Fruit fly (Drosophila melanogaster) whole organism, embryonic: ENCODE results near the gene Ppm1.

Experiments
- Abd-B ChIP-seq: fragments of 200-800 bp; sonication (Bioruptor generic); optimal IDR thresholded peaks from 2 replicates; lab custom pipeline; 2018; ENCODE audit warnings: missing biosample characterization, mild to moderate bottlenecking, missing genetic modification characterization, moderate library complexity
- Bgb ChIP-seq: fragments of 200-800 bp; sonication (Bioruptor generic); IDR thresholded peaks from 2 replicates; pipeline ENCODE4 v1.3.6; 2022; ENCODE audit warnings: missing biosample characterization, missing genetic modification characterization; ENCODE audit not compliant: partially characterized antibody
- CG10209 ChIP-seq: fragments of 200-800 bp; sonication (Bioruptor generic); optimal IDR thresholded peaks from 3 replicates; lab custom pipeline; 2017; ENCODE audit warnings: missing biosample characterization, mild to moderate bottlenecking, missing genetic modification characterization, missing genetic modification reagents
- CG12744 ChIP-seq: fragments of 200-800 bp; sonication (Bioruptor generic); optimal IDR thresholded peaks from 2 replicates; lab custom pipeline; 2016; ENCODE audit warnings: missing biosample characterization, missing genetic modification characterization
- CG14710 ChIP-seq: fragments of 200-800 bp; sonication (Bioruptor generic); optimal IDR thresholded peaks from 3 replicates; lab custom pipeline; 2019; ENCODE audit warnings: missing biosample characterization, mild to moderate bottlenecking, missing genetic modification characterization, moderate library complexity
- CG15479 ChIP-seq: fragments of 200-800 bp; sonication (Bioruptor generic); optimal IDR thresholded peaks from 3 replicates; lab custom pipeline; 2019; ENCODE audit warnings: missing biosample characterization, mild to moderate bottlenecking, missing genetic modification characterization, moderate library complexity
- CG15601 ChIP-seq: fragments of 200-800 bp; sonication (Bioruptor generic); optimal IDR thresholded peaks from 3 replicates; lab custom pipeline; 2019; ENCODE audit warnings: missing biosample characterization, mild to moderate bottlenecking, missing genetic modification characterization, moderate library complexity
- CG17361 ChIP-seq: fragments of 200-800 bp; sonication (Bioruptor generic); IDR thresholded peaks from 3 replicates; pipeline ENCODE4 v1.3.6; 2022; ENCODE audit warnings: missing biosample characterization, missing genetic modification characterization
- CG18262 ChIP-seq: fragments of 200-800 bp; optimal IDR thresholded peaks from 3 replicates; lab custom pipeline; 2019; ENCODE audit warnings: missing biosample characterization, mild to moderate bottlenecking, missing genetic modification characterization, moderate library complexity
- CG18476 ChIP-seq: fragments of 200-800 bp; sonication (Bioruptor generic); optimal IDR thresholded peaks from 2 replicates; lab custom pipeline; 2016; ENCODE audit warnings: missing biosample characterization, mild to moderate bottlenecking, missing genetic modification characterization
- CG2202 ChIP-seq: fragments of 200-800 bp; sonication (Bioruptor generic); optimal IDR thresholded peaks from 2 replicates; lab custom pipeline; 2018; ENCODE audit warnings: missing biosample characterization, mild to moderate bottlenecking, missing genetic modification characterization
- CG32532 ChIP-seq: fragments of 200-800 bp; sonication (Bioruptor generic); IDR thresholded peaks from 2 replicates; pipeline ENCODE4 v1.3.6; 2022; ENCODE audit warnings: missing biosample characterization, missing genetic modification characterization
- CG3847 ChIP-seq: fragments of 200-800 bp; sonication (Bioruptor generic); IDR thresholded peaks from 2 replicates; pipeline ENCODE4 v1.3.6; 2022; ENCODE audit warnings: missing biosample characterization, missing genetic modification characterization
- CG4404 ChIP-seq: fragments of 200-800 bp; sonication (Bioruptor generic); IDR thresholded peaks from 2 replicates; pipeline ENCODE4 v1.3.6; 2022; ENCODE audit warnings: missing biosample characterization, missing genetic modification characterization
- CG7372 ChIP-seq: fragments of 200-800 bp; sonication (Bioruptor generic); IDR thresholded peaks from 2 replicates; pipeline ENCODE4 v1.3.6; 2022; ENCODE audit warnings: missing biosample characterization, missing genetic modification characterization
- CG7928 ChIP-seq: fragments of 200-800 bp; sonication (Bioruptor generic); optimal IDR thresholded peaks from 2 replicates; lab custom pipeline; 2017; ENCODE audit warnings: missing biosample characterization, mild to moderate bottlenecking, missing genetic modification characterization
- CG7987 ChIP-seq: fragments of 200-800 bp; sonication (Bioruptor generic); optimal IDR thresholded peaks from 2 replicates; lab custom pipeline; 2018; ENCODE audit warnings: missing biosample characterization, mild to moderate bottlenecking, missing genetic modification characterization, moderate library complexity
- CG8089 ChIP-seq: fragments of 200-800 bp; sonication (Bioruptor generic); optimal IDR thresholded peaks from 3 replicates; lab custom pipeline; 2016; ENCODE audit warnings: missing biosample characterization, missing genetic modification characterization
- CG8290 ChIP-seq, 3 experiments: fragments of 200-800 bp; sonication (Bioruptor generic); optimal IDR thresholded peaks; 2 replicates each; lab custom pipeline; 2016 to 2019; ENCODE audit warnings: missing biosample characterization in 3 of 3, missing genetic modification characterization in 3 of 3, mild to moderate bottlenecking in 2 of 3, moderate library complexity in 1 of 3
- Dad ChIP-seq: fragments of 200-800 bp; sonication (Bioruptor generic); optimal IDR thresholded peaks from 3 replicates; lab custom pipeline; 2016; ENCODE audit warnings: missing biosample characterization, missing genetic modification characterization
- Dp ChIP-seq: fragments of 200-800 bp; sonication (Bioruptor generic); optimal IDR thresholded peaks from 2 replicates; lab custom pipeline; 2018; ENCODE audit warnings: missing biosample characterization, mild to moderate bottlenecking, missing genetic modification characterization, moderate library complexity
- ERR ChIP-seq: fragments of 200-800 bp; sonication (Bioruptor generic); optimal IDR thresholded peaks from 2 replicates; lab custom pipeline; 2016; ENCODE audit warnings: missing biosample characterization, missing genetic modification characterization
- Fer1 ChIP-seq: fragments of 200-800 bp; sonication (Bioruptor generic); optimal IDR thresholded peaks from 2 replicates; lab custom pipeline; 2017; ENCODE audit warnings: missing biosample characterization, mild to moderate bottlenecking, missing genetic modification characterization
- Lhr ChIP-seq: fragments of 200-800 bp; sonication (Bioruptor generic); optimal IDR thresholded peaks from 3 replicates; lab custom pipeline; 2017; ENCODE audit warnings: mild to moderate bottlenecking, missing biosample characterization, missing genetic modification reagents, missing genetic modification characterization
- MESR4 ChIP-seq: fragments of 200-800 bp; sonication (Bioruptor generic); optimal IDR thresholded peaks from 2 replicates; lab custom pipeline; 2018; ENCODE audit warnings: missing biosample characterization, mild to moderate bottlenecking, missing genetic modification characterization, moderate library complexity
- NfI ChIP-seq: fragments of 200-800 bp; sonication (Bioruptor generic); optimal IDR thresholded peaks from 3 replicates; lab custom pipeline; 2018; ENCODE audit warnings: missing biosample characterization, mild to moderate bottlenecking, missing genetic modification characterization, moderate library complexity
- Ravus ChIP-seq: fragments of 200-800 bp; sonication (Bioruptor generic); IDR thresholded peaks from 2 replicates; pipeline ENCODE4 v1.3.6; 2022; ENCODE audit warnings: missing biosample characterization, missing genetic modification characterization
- Tbp ChIP-seq: fragments of >200 bp; optimal IDR thresholded peaks from 2 replicates; lab custom pipeline; 2018; ENCODE audit warnings: missing biosample characterization, missing genetic modification characterization
- Xbp1 ChIP-seq: fragments of 200-800 bp; sonication (Bioruptor generic); optimal IDR thresholded peaks from 3 replicates; lab custom pipeline; 2016; ENCODE audit warnings: missing biosample characterization, mild to moderate bottlenecking, missing genetic modification characterization
- Xrp1 ChIP-seq: fragments of 200-800 bp; sonication (Bioruptor generic); IDR thresholded peaks from 2 replicates; pipeline ENCODE4 v1.3.6; 2022; ENCODE audit warnings: missing biosample characterization, missing genetic modification characterization
- amos ChIP-seq: fragments of 200-800 bp; sonication (Bioruptor generic); IDR thresholded peaks from 2 replicates; pipeline ENCODE4 v1.3.6; 2022; ENCODE audit warnings: missing biosample characterization, missing genetic modification characterization; ENCODE audit not compliant: partially characterized antibody
- ase ChIP-seq: fragments of 200-800 bp; sonication (Bioruptor generic); IDR thresholded peaks from 3 replicates; pipeline ENCODE4 v1.3.6; 2022; ENCODE audit warnings: missing biosample characterization, missing genetic modification characterization
- bab2 ChIP-seq: fragments of 200-800 bp; sonication (Bioruptor generic); optimal IDR thresholded peaks from 2 replicates; lab custom pipeline; 2016; ENCODE audit warnings: missing biosample characterization, missing genetic modification characterization
- bowl ChIP-seq: fragments of 200-800 bp; sonication (Bioruptor generic); IDR thresholded peaks from 2 replicates; pipeline ENCODE4 v1.3.6; 2022; ENCODE audit warnings: missing biosample characterization, missing genetic modification characterization
- chif ChIP-seq, 2 experiments: fragments of 200-800 bp; sonication (Bioruptor generic); optimal IDR thresholded peaks; 3 replicates each; lab custom pipeline; 2016; ENCODE audit warnings: missing biosample characterization in 2 of 2, missing genetic modification characterization in 2 of 2
- ems ChIP-seq: fragments of 200-800 bp; sonication (Bioruptor generic); optimal IDR thresholded peaks from 3 replicates; lab custom pipeline; 2016; ENCODE audit warnings: missing biosample characterization, missing genetic modification characterization
- grau ChIP-seq: fragments of 200-800 bp; optimal IDR thresholded peaks from 3 replicates; lab custom pipeline; 2019; ENCODE audit warnings: missing biosample characterization, mild to moderate bottlenecking, missing genetic modification characterization, moderate library complexity
- jumu ChIP-seq: fragments of 200-800 bp; sonication (Bioruptor generic); optimal IDR thresholded peaks from 3 replicates; lab custom pipeline; 2016; ENCODE audit warnings: missing biosample characterization, missing genetic modification characterization
- kah ChIP-seq: fragments of 200-800 bp; sonication (Bioruptor generic); optimal IDR thresholded peaks from 2 replicates; lab custom pipeline; 2018; ENCODE audit warnings: missing biosample characterization, mild to moderate bottlenecking, missing genetic modification characterization
- lola ChIP-seq, 3 experiments: fragments of >200 bp in 2 of 3; fragments of 200-800 bp in 1 of 3; sonication (Bioruptor generic) in 1 of 3; optimal IDR thresholded peaks; 2 replicates each; lab custom pipeline; 2017 to 2019; ENCODE audit warnings: missing biosample characterization in 3 of 3, missing genetic modification characterization in 3 of 3, mild to moderate bottlenecking in 1 of 3, moderate library complexity in 1 of 3
- odd ChIP-seq: fragments of 200-800 bp; sonication (Bioruptor generic); optimal IDR thresholded peaks from 2 replicates; lab custom pipeline; 2017; ENCODE audit warnings: missing biosample characterization, mild to moderate bottlenecking, missing genetic modification characterization
- onecut ChIP-seq: fragments of 200-800 bp; sonication (Bioruptor generic); IDR thresholded peaks from 2 replicates; pipeline ENCODE4 v1.3.6; 2022; ENCODE audit warnings: missing biosample characterization, missing genetic modification characterization
- pb ChIP-seq: fragments of 200-800 bp; sonication (Bioruptor generic); optimal IDR thresholded peaks from 3 replicates; lab custom pipeline; 2016; ENCODE audit warnings: missing biosample characterization, missing genetic modification characterization
- pnt ChIP-seq: fragments of 200-800 bp; sonication (Bioruptor generic); optimal IDR thresholded peaks from 3 replicates; lab custom pipeline; 2016; ENCODE audit warnings: missing biosample characterization, missing genetic modification characterization
- ranshi ChIP-seq: fragments of 200-800 bp; sonication (Bioruptor generic); IDR thresholded peaks from 2 replicates; pipeline ENCODE4 v1.3.6; 2022; ENCODE audit warnings: missing biosample characterization, missing genetic modification characterization
- sna ChIP-seq: fragments of 200-800 bp; sonication (Bioruptor generic); IDR thresholded peaks from 2 replicates; pipeline ENCODE4 v1.3.6; 2022; ENCODE audit warnings: missing biosample characterization, missing genetic modification characterization; ENCODE audit not compliant: partially characterized antibody
- ttk ChIP-seq: fragments of 200-800 bp; sonication (Bioruptor generic); IDR thresholded peaks from 2 replicates; pipeline ENCODE4 v2.1.2; 2022; ENCODE audit warnings: missing biosample characterization, missing genetic modification characterization
- unpg ChIP-seq: fragments of 200-800 bp; sonication (Bioruptor generic); optimal IDR thresholded peaks from 3 replicates; lab custom pipeline; 2018; ENCODE audit warnings: missing biosample characterization, mild to moderate bottlenecking, missing genetic modification characterization, moderate library complexity
- wor ChIP-seq: fragments of 200-800 bp; sonication (Bioruptor generic); IDR thresholded peaks from 2 replicates; pipeline ENCODE4 v1.3.6; 2022; ENCODE audit warnings: missing biosample characterization, missing genetic modification characterization

Ppm1 gene

DNA sequence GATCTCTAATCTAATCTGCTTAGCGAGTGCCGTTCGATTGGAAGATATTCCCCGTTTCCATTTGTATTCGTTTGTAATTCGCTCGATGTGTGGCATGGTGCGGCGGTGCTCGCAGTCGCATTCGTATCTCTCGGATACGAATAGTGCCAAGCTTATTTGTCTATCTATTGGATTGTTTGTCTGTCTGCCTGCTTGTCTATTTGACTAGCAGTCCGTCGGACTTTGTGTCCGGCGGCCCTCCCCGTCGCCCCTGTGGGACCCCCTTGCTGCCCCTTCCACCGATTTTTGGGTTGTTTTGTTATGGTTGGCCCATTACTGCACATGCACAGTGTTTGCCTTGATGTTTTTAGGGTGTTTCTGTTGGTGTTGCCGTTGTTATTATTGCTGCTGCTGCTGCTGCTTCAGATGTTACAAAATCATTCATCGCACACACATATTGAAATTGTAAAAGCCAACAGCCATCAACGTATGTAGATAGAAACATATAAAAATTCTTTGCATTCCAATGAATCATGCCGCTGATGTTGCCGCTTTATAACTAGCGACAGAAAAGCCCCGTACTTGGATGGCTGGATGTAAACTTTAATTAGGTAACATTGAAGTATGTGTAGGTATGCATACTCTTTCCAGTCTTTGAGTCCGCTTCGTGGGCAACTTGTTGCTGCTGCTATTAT, 33.8 kb downstream of the Ppm1 start (continued):
- TF ChIP-seq CG15601 (tag; lab: Kevin White, UChicago): no peak
- TF ChIP-seq CG7372 (GFP tag; lab: Robert Waterston, UW): no peak
- no peak for TF ChIP-seq CG17361 (GFP tag; lab: Robert Waterston, UW)
- TF ChIP-seq CG8089: no peak
- no peak for TF ChIP-seq CG7928
- TF ChIP-seq ERR: no peak
- TF ChIP-seq CG2202 (tag; lab: Kevin White, UChicago): peak; percentile 43
- TF ChIP-seq Abd-B: no peak
- peak; percentile 16 for TF ChIP-seq unpg (GFP tag; lab: Kevin White, UChicago)
- TF ChIP-seq grau: no peak
- no peak for TF ChIP-seq Tbp (GFP tag; lab: Kevin White, UChicago)
- TF ChIP-seq ranshi (GFP tag; lab: Robert Waterston, UW): peak; percentile 35; the same call in 1 of the 2 replicates
- TF ChIP-seq CG12744 (GFP tag; lab: Kevin White, UChicago): no peak
- TF ChIP-seq pb (GFP tag; lab: Kevin White, UChicago): no peak
- no peak for TF ChIP-seq Dad (GFP tag; lab: Kevin White, UChicago)
- TF ChIP-seq CG7987 (GFP tag; lab: Kevin White, UChicago): peak; percentile 13
- TF ChIP-seq Fer1 (GFP tag; lab: Kevin White, UChicago): peak; percentile 18
- TF ChIP-seq Ravus: no peak
- 0 out of 2 replicates have a peak, but pooled peaks have one; percentile 13 for TF ChIP-seq sna (GFP tag; lab: Robert Waterston, UW)
- no peak for TF ChIP-seq CG4404 (GFP tag; lab: Robert Waterston, UW)
- TF ChIP-seq onecut (GFP tag; lab: Robert Waterston, UW): peak; percentile 31; the same call in 1 of the 2 replicates
- no peak for TF ChIP-seq CG32532 (GFP tag; lab: Robert Waterston, UW)
- TF ChIP-seq ems (GFP tag; lab: Kevin White, UChicago): no peak
- TF ChIP-seq bab2 (GFP tag; lab: Kevin White, UChicago): no peak
- TF ChIP-seq Dp (GFP tag; lab: Kevin White, UChicago): no peak
- no peak for TF ChIP-seq jumu (GFP tag; lab: Kevin White, UChicago)
- TF ChIP-seq Xbp1 (GFP tag; lab: Kevin White, UChicago): no peak
- 0 out of 2 replicates have a peak, but pooled peaks have one; percentile 40 for TF ChIP-seq Bgb (GFP tag; lab: Robert Waterston, UW)
- TF ChIP-seq MESR4: no peak
- no peak for TF ChIP-seq CG8290 (GFP tag; optimal IDR thresholded peaks at IDR 0.05; lab: Kevin White, UChicago)
- TF ChIP-seq CG8290 (tag; optimal IDR thresholded peaks at IDR 0.05; lab: Kevin White, UChicago): peak in 1 of 2 experiments; percentile 68
- peak; percentile 39; the same call in 1 of the 3 replicates for TF ChIP-seq ase (GFP tag; lab: Robert Waterston, UW)
- no peak for TF ChIP-seq bowl
- no peak for TF ChIP-seq CG15479
- peak; percentile 62 for TF ChIP-seq ttk
- TF ChIP-seq lola (GFP tag; optimal IDR thresholded peaks at IDR 0.05; lab: Kevin White, UChicago): no peak
- no peak for TF ChIP-seq CG3847 (GFP tag; lab: Robert Waterston, UW)
- TF ChIP-seq kah (GFP tag; lab: Kevin White, UChicago): no peak
- TF ChIP-seq NfI: peak; percentile 3
- peak; percentile 63 for TF ChIP-seq Xrp1
- TF ChIP-seq chif (GFP tag; optimal IDR thresholded peaks at IDR 0.05; lab: Kevin White, UChicago): no peak
- no peak for TF ChIP-seq pnt (GFP tag; lab: Kevin White, UChicago)
- no peak for TF ChIP-seq CG14710
- TF ChIP-seq odd: peak; percentile 10
- peak; percentile 85 for TF ChIP-seq CG10209 (GFP tag; lab: Kevin White, UChicago)
- TF ChIP-seq amos: no peak
- no peak for TF ChIP-seq CG18262 (tag; lab: Kevin White, UChicago)
- TF ChIP-seq Lhr: peak; percentile 4
- TF ChIP-seq wor (GFP tag; lab: Robert Waterston, UW): no peak
- no peak for TF ChIP-seq CG18476 (GFP tag; lab: Kevin White, UChicago)
